Worm (Caenorhabditis elegans) whole organism, L1 larva: Measurements from ENCODE around the gene F37C4.5.

Experiments used
- C34B4.2 ChIP-seq: sonication (generic microtip); optimal IDR thresholded peaks from 2 replicates; lab custom pipeline; 2017; ENCODE audit warnings: mild to moderate bottlenecking, missing genetic modification characterization, missing compliant biosample characterization
- ama-1 ChIP-seq: fragments of 150-350 bp; optimal IDR thresholded peaks from 2 replicates; lab custom pipeline; 2014
- ceh-88 ChIP-seq: fragments of 200-800 bp; sonication (Bioruptor generic); IDR thresholded peaks from 2 replicates; pipeline ENCODE4 v1.3.6; 2022; ENCODE audit warnings: missing genetic modification characterization, missing compliant biosample characterization
- egl-27 ChIP-seq, 2 experiments: fragments of 150-350 bp in 1 of 2; sonication (generic microtip); optimal IDR thresholded peaks; 3 replicates each; lab custom pipeline; 2017 to 2018; ENCODE audit warnings: missing biosample characterization in 2 of 2, missing genetic modification characterization in 2 of 2, missing genetic modification reagents in 2 of 2
- lin-13 ChIP-seq: fragments of 150-350 bp; optimal IDR thresholded peaks from 2 replicates; lab custom pipeline; 2014; ENCODE audit warnings: missing biosample characterization, missing genetic modification reagents, missing genetic modification characterization
- lin-14 ChIP-seq: fragments of 200-800 bp; sonication (Bioruptor generic); optimal IDR thresholded peaks from 2 replicates; lab custom pipeline; 2018; ENCODE audit warnings: mild to moderate bottlenecking, missing genetic modification characterization, moderate library complexity, missing compliant biosample characterization
- mep-1 ChIP-seq: fragments of 150-350 bp; optimal IDR thresholded peaks from 2 replicates; lab custom pipeline; 2014; ENCODE audit warnings: missing biosample characterization, missing genetic modification characterization
- nhr-90 ChIP-seq: sonication (generic microtip); optimal IDR thresholded peaks from 2 replicates; lab custom pipeline; 2016; ENCODE audit warnings: mild to moderate bottlenecking, missing genetic modification characterization, missing compliant biosample characterization; ENCODE audit not compliant: poor library complexity
- skn-1 ChIP-seq: fragments of 150-350 bp; optimal IDR thresholded peaks from 2 replicates; lab custom pipeline; 2014; ENCODE audit warnings: missing biosample characterization, missing genetic modification characterization
- tlp-1 ChIP-seq: fragments of 150-350 bp; optimal IDR thresholded peaks from 2 replicates; lab custom pipeline; 2014; ENCODE audit warnings: missing biosample characterization, missing genetic modification characterization
- unc-62 ChIP-seq: fragments of 150-350 bp; optimal IDR thresholded peaks from 2 replicates; lab custom pipeline; 2014; ENCODE audit warnings: missing biosample characterization, missing genetic modification reagents, missing genetic modification characterization
- zag-1 ChIP-seq: fragments of 150-350 bp; optimal IDR thresholded peaks from 2 replicates; lab custom pipeline; 2014; ENCODE audit warnings: missing biosample characterization, missing genetic modification characterization

DNA sequence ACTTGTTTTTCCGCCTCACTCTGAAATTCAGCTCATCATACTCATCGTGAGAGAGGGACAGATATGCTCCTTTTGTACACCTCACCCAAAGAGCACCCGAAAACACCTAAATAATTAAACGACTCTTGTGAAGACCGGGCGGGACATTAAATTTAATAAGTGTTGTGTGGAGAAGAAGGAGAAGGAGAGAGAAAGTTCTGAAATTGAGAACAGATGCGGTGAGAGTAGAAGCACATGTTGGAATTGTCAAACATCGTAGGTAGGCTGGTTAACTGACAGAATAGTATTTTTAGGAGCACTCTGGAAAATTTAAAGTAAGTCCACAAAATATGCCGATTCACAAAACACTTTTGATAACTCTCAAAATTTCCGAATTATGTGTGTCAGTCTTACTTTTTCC, 20.0 kb downstream of the F37C4.5 start:
- TF ChIP-seq mep-1 (no peak), skn-1 (no peak), unc-62 (no peak), nhr-90 (no peak), egl-27 (tag; optimal IDR thresholded peaks at IDR 0.05; lab: Kevin White, UChicago) (no peak), zag-1 (tag; lab: Kevin White, UChicago) (no peak), tlp-1 (tag; lab: Kevin White, UChicago) (no peak), lin-14 (GFP tag; lab: Kevin White, UChicago) (no peak), C34B4.2 (tag; lab: Kevin White, UChicago) (no peak), lin-13 (GFP tag; lab: Kevin White, UChicago) (no peak), ama-1 (lab: Kevin White, UChicago) (no peak), ceh-88 (GFP tag; lab: Robert Waterston, UW) (no peak)
